Fruit fly (Drosophila melanogaster) whole organism, adult: ENCODE results near the gene Ror.

Source experiments
- CG11617 ChIP-seq: fragments of 200-800 bp; sonication (Bioruptor generic); optimal IDR thresholded peaks from 2 replicates; lab custom pipeline; 2017; ENCODE audit warnings: mild to moderate bottlenecking, missing biosample characterization, missing genetic modification reagents, missing genetic modification characterization
- CG12768 ChIP-seq: fragments of 200-800 bp; sonication (Bioruptor generic); optimal IDR thresholded peaks from 2 replicates; lab custom pipeline; 2017; ENCODE audit warnings: missing biosample characterization, missing genetic modification characterization, mild to moderate bottlenecking, moderate library complexity, missing genetic modification reagents
- CG14711 ChIP-seq: fragments of 200-800 bp; sonication (Bioruptor generic); optimal IDR thresholded peaks from 2 replicates; lab custom pipeline; 2018; ENCODE audit warnings: missing biosample characterization, mild to moderate bottlenecking, missing genetic modification characterization, moderate library complexity
- CG1620 ChIP-seq: fragments of 200-800 bp; sonication (Bioruptor generic); optimal IDR thresholded peaks from 2 replicates; lab custom pipeline; 2016; ENCODE audit warnings: missing biosample characterization, missing genetic modification characterization
- CG33017 ChIP-seq: fragments of 200-800 bp; sonication (Bioruptor generic); optimal IDR thresholded peaks from 2 replicates; lab custom pipeline; 2018; ENCODE audit warnings: missing biosample characterization, mild to moderate bottlenecking, missing genetic modification characterization, moderate library complexity
- CG5204 ChIP-seq: fragments of 200-800 bp; sonication (Bioruptor generic); optimal IDR thresholded peaks from 2 replicates; lab custom pipeline; 2016; ENCODE audit warnings: missing biosample characterization, missing genetic modification characterization
- CG7045 ChIP-seq: fragments of 200-800 bp; sonication (Bioruptor generic); optimal IDR thresholded peaks from 2 replicates; lab custom pipeline; 2017; ENCODE audit warnings: missing biosample characterization, mild to moderate bottlenecking, missing genetic modification characterization
- CG7101 ChIP-seq: fragments of 200-800 bp; sonication (Bioruptor generic); optimal IDR thresholded peaks from 2 replicates; lab custom pipeline; 2018; ENCODE audit warnings: missing biosample characterization, mild to moderate bottlenecking, missing genetic modification characterization, moderate library complexity
- Clk ChIP-seq: fragments of 200-800 bp; sonication (Bioruptor generic); optimal IDR thresholded peaks from 2 replicates; lab custom pipeline; 2017; ENCODE audit warnings: missing biosample characterization, missing genetic modification characterization
- Crg-1 ChIP-seq: fragments of 200-800 bp; sonication (Bioruptor generic); optimal IDR thresholded peaks from 2 replicates; lab custom pipeline; 2016; ENCODE audit warnings: missing biosample characterization, missing genetic modification characterization
- Hr96 ChIP-seq: fragments of 200-800 bp; sonication (Bioruptor generic); optimal IDR thresholded peaks from 2 replicates; lab custom pipeline; 2016; ENCODE audit warnings: missing biosample characterization, missing genetic modification characterization
- Mnt ChIP-seq: fragments of 200-800 bp; sonication (Bioruptor generic); optimal IDR thresholded peaks from 2 replicates; lab custom pipeline; 2016; ENCODE audit warnings: missing biosample characterization, mild to moderate bottlenecking, missing genetic modification characterization
- bab1 ChIP-seq: fragments of 200-800 bp; sonication (Bioruptor generic); optimal IDR thresholded peaks from 3 replicates; lab custom pipeline; 2019; ENCODE audit warnings: missing biosample characterization, mild to moderate bottlenecking, missing genetic modification characterization, moderate library complexity
- cic ChIP-seq: fragments of 200-800 bp; sonication (Bioruptor generic); optimal IDR thresholded peaks from 2 replicates; lab custom pipeline; 2017; ENCODE audit warnings: missing biosample characterization, mild to moderate bottlenecking, missing genetic modification characterization, moderate library complexity
- cnc ChIP-seq, 2 experiments: fragments of >200 bp; optimal IDR thresholded peaks; 2 replicates each; lab custom pipeline; 2017
- kay ChIP-seq: fragments of 200-800 bp; sonication (Bioruptor generic); peaks from one replicate; lab custom pipeline; 2016; ENCODE audit warnings: missing biosample characterization, missing genetic modification characterization, borderline replicate concordance
- ovo ChIP-seq: fragments of 200-800 bp; sonication (Bioruptor generic); optimal IDR thresholded peaks from 2 replicates; lab custom pipeline; 2016; ENCODE audit warnings: missing biosample characterization, missing genetic modification characterization
- pad ChIP-seq: fragments of 200-800 bp; sonication (Bioruptor generic); optimal IDR thresholded peaks from 3 replicates; lab custom pipeline; 2017; ENCODE audit warnings: missing biosample characterization, missing genetic modification characterization, mild to moderate bottlenecking, moderate library complexity, missing genetic modification reagents
- tj ChIP-seq: fragments of 200-800 bp; sonication (Bioruptor generic); optimal IDR thresholded peaks from 3 replicates; lab custom pipeline; 2017; ENCODE audit warnings: missing biosample characterization, mild to moderate bottlenecking, missing genetic modification characterization, moderate library complexity
- toe ChIP-seq: fragments of 200-800 bp; sonication (Bioruptor generic); optimal IDR thresholded peaks from 2 replicates; lab custom pipeline; 2016; ENCODE audit warnings: missing biosample characterization, missing genetic modification characterization

The Ror gene

dm6 chr2L:10237725-10238446 lies 13.8 kb upstream of the Ror start, which contains the start of gene mthl15:
Gene mthl15 (minus strand): TSS chr2L:10238317.
- peak; percentile 80 for TF ChIP-seq pad (GFP tag; lab: Kevin White, UChicago)
- peak; percentile 72 for TF ChIP-seq cic (GFP tag; lab: Kevin White, UChicago)
- peak; percentile 35 for TF ChIP-seq CG12768 (GFP tag; lab: Kevin White, UChicago)
- TF ChIP-seq kay (GFP tag; lab: Kevin White, UChicago) = no peak
- no peak for TF ChIP-seq toe

dm6 chr2L:10238726-10239652 lies 12.7 kb upstream of the Ror start, which contains the start of gene me31B:
Gene me31B (plus strand): TSS chr2L:10239341.
- TF ChIP-seq CG12768 (GFP tag; lab: Kevin White, UChicago) = no peak
- no peak for TF ChIP-seq Mnt (GFP tag; lab: Kevin White, UChicago)
- TF ChIP-seq kay (GFP tag; lab: Kevin White, UChicago) = peak; percentile 70
- TF ChIP-seq tj (GFP tag; lab: Kevin White, UChicago) = peak; percentile 30
- TF ChIP-seq CG7101 (tag; lab: Kevin White, UChicago) = no peak

dm6 chr2L:10246785-10247190 lies 4.9 kb upstream of the Ror start, which contains the start of gene chico:
Gene chico (minus strand): TSS chr2L:10247078.
- TF ChIP-seq toe (no peak), ovo (GFP tag; lab: Kevin White, UChicago) (peak; percentile 27), pad (GFP tag; lab: Kevin White, UChicago) (no peak), tj (GFP tag; lab: Kevin White, UChicago) (peak; percentile 14), Crg-1 (no peak), CG7045 (no peak), CG1620 (GFP tag; lab: Kevin White, UChicago) (peak; percentile 22), cic (GFP tag; lab: Kevin White, UChicago) (peak; percentile 66), CG33017 (tag; lab: Kevin White, UChicago) (no peak), bab1 (GFP tag; lab: Kevin White, UChicago) (peak; percentile 44), cnc (optimal IDR thresholded peaks at IDR 0.05; lab: Kevin White, UChicago) (no peak), CG11617 (no peak), Mnt (GFP tag; lab: Kevin White, UChicago) (peak; percentile 94), CG14711 (tag; lab: Kevin White, UChicago) (peak; percentile 32)

dm6 chr2L:10249655-10250202 lies 1.9 kb upstream of the Ror start:
- peak; percentile 41 for TF ChIP-seq Crg-1
- TF ChIP-seq CG7045 = peak; percentile 7
- TF ChIP-seq Mnt (GFP tag; lab: Kevin White, UChicago) = peak; percentile 22
- peak; percentile 6 for TF ChIP-seq CG7101 (tag; lab: Kevin White, UChicago)
- TF ChIP-seq kay (GFP tag; lab: Kevin White, UChicago) = peak; percentile 28
- peak; percentile 60 for TF ChIP-seq cic (GFP tag; lab: Kevin White, UChicago)
- no peak for TF ChIP-seq Hr96 (GFP tag; lab: Kevin White, UChicago)
- TF ChIP-seq toe = no peak

- no peak for TF ChIP-seq Hr96 (GFP tag; lab: Kevin White, UChicago)
- no peak for TF ChIP-seq CG1620 (GFP tag; lab: Kevin White, UChicago)
- peak; percentile 51 for TF ChIP-seq bab1 (GFP tag; lab: Kevin White, UChicago)
- TF ChIP-seq CG5204 (GFP tag; lab: Kevin White, UChicago) = no peak
- no peak for TF ChIP-seq ovo (GFP tag; lab: Kevin White, UChicago)
- TF ChIP-seq CG7045 = no peak
- peak; percentile 25 for TF ChIP-seq CG14711 (tag; lab: Kevin White, UChicago)
- TF ChIP-seq tj (GFP tag; lab: Kevin White, UChicago) = no peak
- no peak for TF ChIP-seq cnc (optimal IDR thresholded peaks at IDR 0.05; lab: Kevin White, UChicago)
- peak; percentile 98 for TF ChIP-seq kay (GFP tag; lab: Kevin White, UChicago)
- no peak for TF ChIP-seq pad (GFP tag; lab: Kevin White, UChicago)
- TF ChIP-seq Mnt (GFP tag; lab: Kevin White, UChicago) = peak; percentile 30
- no peak for TF ChIP-seq CG7101 (tag; lab: Kevin White, UChicago)
- TF ChIP-seq CG12768 (GFP tag; lab: Kevin White, UChicago) = no peak
- TF ChIP-seq cic (GFP tag; lab: Kevin White, UChicago) = peak; percentile 38
- TF ChIP-seq Crg-1 = no peak
- TF ChIP-seq CG33017 (tag; lab: Kevin White, UChicago) = no peak
- TF ChIP-seq toe = no peak
- no peak for TF ChIP-seq Clk (GFP tag; lab: Kevin White, UChicago)
- no peak for TF ChIP-seq CG11617
These were observed 1.2 kb upstream of the Ror start, which contains the start of the genes bsk and CG31717 for dm6 chr2L:10250441-10250847. Gene bsk (minus strand): TSS chr2L:10250501. Gene CG31717 (plus strand): TSS chr2L:10250737.
